Worm (Caenorhabditis elegans): ENCODE results near the gene mlc-1.

DNA sequence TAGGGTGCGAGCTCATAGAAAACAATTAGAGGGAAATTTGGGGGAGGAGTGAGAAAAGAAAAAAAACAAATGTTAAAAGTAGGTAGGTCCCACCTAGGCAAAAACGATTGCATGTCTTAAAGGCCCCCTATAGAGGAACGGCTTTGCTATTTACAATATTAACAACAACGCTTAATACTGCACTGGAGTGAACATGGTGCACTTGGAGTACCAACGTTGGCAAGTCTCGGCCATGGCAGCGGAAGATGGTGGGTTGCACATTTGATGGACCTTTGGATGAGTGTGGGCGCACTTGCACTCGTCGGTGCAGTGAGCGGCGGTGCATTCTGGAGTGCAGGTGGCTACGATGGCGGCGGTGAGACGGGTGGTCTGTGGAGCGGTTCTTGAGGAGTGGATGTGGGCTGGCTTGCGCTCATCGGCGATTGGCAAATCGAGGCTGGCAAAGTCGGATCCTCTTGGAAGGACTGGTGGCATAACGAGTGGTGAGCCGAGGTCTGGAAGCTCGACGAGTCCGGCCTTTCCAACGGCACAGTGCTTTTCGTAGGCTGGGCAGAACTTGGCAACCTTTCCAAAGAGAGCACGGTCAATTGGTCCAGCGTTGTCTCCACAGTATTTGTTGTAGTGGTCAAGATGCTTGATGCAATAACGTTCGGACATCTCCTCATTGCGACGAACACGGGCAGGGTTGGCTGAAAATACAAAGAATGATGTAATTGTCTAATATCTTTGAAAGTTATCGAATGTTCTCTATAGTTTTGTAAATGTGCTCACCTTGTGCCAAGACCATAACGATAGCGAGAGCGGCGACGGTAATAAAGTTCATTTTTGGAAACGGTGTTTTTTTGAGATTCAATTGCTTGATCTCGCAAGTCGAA lies 38.2 kb upstream of the mlc-1 start:
- TF ChIP-seq ces-1 (GFP tag; optimal IDR thresholded peaks at IDR 0.05) = no peak
- no peak for TF ChIP-seq lin-39 (tag; optimal IDR thresholded peaks at IDR 0.05)
- TF ChIP-seq mxl-2 (GFP tag; conservative IDR thresholded peaks at IDR 0.05) = no peak
- no peak for TF ChIP-seq Y105C5A.15 (GFP tag; IDR thresholded peaks at IDR 0.05)
- TF ChIP-seq ceh-28 (tag; optimal IDR thresholded peaks at IDR 0.05) = no peak
- no peak for TF ChIP-seq ztf-11 (tag; optimal IDR thresholded peaks at IDR 0.05)
- no peak for TF ChIP-seq pqm-1 (tag; optimal IDR thresholded peaks at IDR 0.05)
- TF ChIP-seq unc-62 (GFP tag; optimal IDR thresholded peaks at IDR 0.05 in 1 of 2) = peak in 1 of 2 experiments; percentile 75
- no peak for TF ChIP-seq unc-62 (tag; optimal IDR thresholded peaks at IDR 0.05)
- TF ChIP-seq nhr-25 (tag; optimal IDR thresholded peaks at IDR 0.05; ENCODE audit: borderline replicate concordance, insufficient read depth) = peak; percentile 6

Data from whole organism, L4 larva.